Fruit fly (Drosophila melanogaster) whole organism, adult: ENCODE data around the gene MtnB.

Experiments
- CG14711 ChIP-seq: fragments of 200-800 bp; sonication (Bioruptor generic); optimal IDR thresholded peaks from 2 replicates; lab custom pipeline; 2018; ENCODE audit warnings: missing biosample characterization, mild to moderate bottlenecking, missing genetic modification characterization, moderate library complexity
- CG1620 ChIP-seq: fragments of 200-800 bp; sonication (Bioruptor generic); optimal IDR thresholded peaks from 2 replicates; lab custom pipeline; 2016; ENCODE audit warnings: missing biosample characterization, missing genetic modification characterization
- CG5204 ChIP-seq: fragments of 200-800 bp; sonication (Bioruptor generic); optimal IDR thresholded peaks from 2 replicates; lab custom pipeline; 2016; ENCODE audit warnings: missing biosample characterization, missing genetic modification characterization
- CG7045 ChIP-seq: fragments of 200-800 bp; sonication (Bioruptor generic); optimal IDR thresholded peaks from 2 replicates; lab custom pipeline; 2017; ENCODE audit warnings: missing biosample characterization, mild to moderate bottlenecking, missing genetic modification characterization
- Crg-1 ChIP-seq: fragments of 200-800 bp; sonication (Bioruptor generic); optimal IDR thresholded peaks from 2 replicates; lab custom pipeline; 2016; ENCODE audit warnings: missing biosample characterization, missing genetic modification characterization
- cnc ChIP-seq, 2 experiments: fragments of >200 bp; optimal IDR thresholded peaks; 2 replicates each; lab custom pipeline; 2017
- tj ChIP-seq: fragments of 200-800 bp; sonication (Bioruptor generic); optimal IDR thresholded peaks from 3 replicates; lab custom pipeline; 2017; ENCODE audit warnings: missing biosample characterization, mild to moderate bottlenecking, missing genetic modification characterization, moderate library complexity
- toe ChIP-seq: fragments of 200-800 bp; sonication (Bioruptor generic); optimal IDR thresholded peaks from 2 replicates; lab custom pipeline; 2016; ENCODE audit warnings: missing biosample characterization, missing genetic modification characterization

DNA sequence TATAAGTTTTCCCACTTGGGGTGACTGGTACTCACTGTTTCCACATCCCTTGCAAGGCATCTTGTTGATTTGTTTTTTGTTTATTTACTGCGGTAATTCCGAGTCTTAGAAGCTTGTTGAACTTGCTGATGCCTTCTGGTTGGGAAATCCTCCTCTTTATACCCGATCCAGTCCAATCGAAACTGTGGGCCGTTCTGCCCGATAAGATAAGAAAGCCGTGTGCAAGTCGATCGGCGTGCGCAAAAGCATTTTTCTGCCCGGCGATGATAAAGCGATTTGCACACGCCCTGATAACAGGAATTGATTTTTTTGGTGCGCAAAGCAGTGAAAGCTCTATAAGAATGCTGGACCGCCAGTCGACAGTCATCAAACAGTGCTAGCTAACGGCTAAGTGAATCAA is 31.0 kb upstream of the MtnB start, which contains the start of the genes MtnE and MtnD:
- TF ChIP-seq CG5204 (GFP tag; lab: Kevin White, UChicago) (no peak), Crg-1 (GFP tag; lab: Kevin White, UChicago) (no peak), toe (GFP tag; lab: Kevin White, UChicago) (no peak), cnc (optimal IDR thresholded peaks at IDR 0.05; lab: Kevin White, UChicago) (peak in 1 of 2 experiments; percentile 46), tj (GFP tag; lab: Kevin White, UChicago) (no peak), CG1620 (GFP tag; lab: Kevin White, UChicago) (no peak), CG14711 (tag; lab: Kevin White, UChicago) (no peak), CG7045 (no peak)
